Worm (Caenorhabditis elegans) whole organism, L2 larva: ENCODE measurements around the gene C01G10.18.

ENCODE experiments used
- ZK546.5 ChIP-seq: sonication (generic microtip); optimal IDR thresholded peaks from 2 replicates; lab custom pipeline; 2017; ENCODE audit warnings: missing biosample characterization, missing genetic modification characterization
- ama-1 ChIP-seq: fragments of 150-350 bp; optimal IDR thresholded peaks from 2 replicates; lab custom pipeline; 2018; ENCODE audit warnings: inconsistent platforms
- crh-2 ChIP-seq: sonication (generic microtip); optimal IDR thresholded peaks from 2 replicates; lab custom pipeline; 2017; ENCODE audit warnings: missing biosample characterization, missing genetic modification characterization
- lin-11 ChIP-seq: fragments of 150-350 bp; sonication (generic microtip); optimal IDR thresholded peaks from 2 replicates; lab custom pipeline; 2014; ENCODE audit warnings: missing biosample characterization, missing genetic modification characterization, inconsistent platforms, mixed read lengths
- lin-13 ChIP-seq: fragments of 150-350 bp; optimal IDR thresholded peaks from 2 replicates; lab custom pipeline; 2014; ENCODE audit warnings: missing biosample characterization, missing genetic modification reagents, missing genetic modification characterization
- lin-39 ChIP-seq: fragments of 150-350 bp; optimal IDR thresholded peaks from 2 replicates; lab custom pipeline; 2014; ENCODE audit warnings: missing biosample characterization, missing genetic modification reagents, missing genetic modification characterization
- mdl-1 ChIP-seq, 2 experiments: fragments of 150-350 bp in 1 of 2; sonication (generic microtip) in 1 of 2; optimal IDR thresholded peaks; 2 replicates each; lab custom pipeline; 2017; ENCODE audit warnings: missing biosample characterization in 2 of 2, missing genetic modification characterization in 2 of 2
- nhr-11 ChIP-seq: fragments of 150-350 bp; optimal IDR thresholded peaks from 2 replicates; lab custom pipeline; 2014; ENCODE audit warnings: missing biosample characterization, missing genetic modification characterization
- nhr-12 ChIP-seq: fragments of 150-350 bp; optimal IDR thresholded peaks from 2 replicates; lab custom pipeline; 2014; ENCODE audit warnings: missing biosample characterization, missing genetic modification characterization
- nhr-23 ChIP-seq: fragments of 150-350 bp; optimal IDR thresholded peaks from 2 replicates; lab custom pipeline; 2014; ENCODE audit warnings: missing biosample characterization, missing genetic modification reagents, missing genetic modification characterization
- nhr-237 ChIP-seq: fragments of 150-350 bp; optimal IDR thresholded peaks from 2 replicates; lab custom pipeline; 2014; ENCODE audit warnings: missing biosample characterization, missing genetic modification characterization
- skn-1 ChIP-seq: sonication (generic microtip); optimal IDR thresholded peaks from 2 replicates; lab custom pipeline; 2017; ENCODE audit warnings: missing biosample characterization, missing genetic modification characterization
- snpc-4 ChIP-seq: fragments of 150-350 bp; optimal IDR thresholded peaks from 2 replicates; lab custom pipeline; 2014; ENCODE audit warnings: missing biosample characterization, missing genetic modification characterization

ce11 chrV:15048107-15048506, 40.4 kb downstream of the C01G10.18 start, which contains the start of gene sdc-3:
- TF ChIP-seq ama-1 (lab: Kevin White, UChicago) (no peak), mdl-1 (tag; optimal IDR thresholded peaks at IDR 0.05; lab: Kevin White, UChicago) (no peak), nhr-23 (tag; lab: Kevin White, UChicago) (no peak), lin-39 (tag; lab: Kevin White, UChicago) (no peak), nhr-11 (tag; lab: Kevin White, UChicago) (no peak), nhr-237 (tag; lab: Kevin White, UChicago) (no peak), nhr-12 (tag; lab: Kevin White, UChicago) (no peak), ZK546.5 (tag; lab: Kevin White, UChicago) (no peak), lin-13 (GFP tag; lab: Kevin White, UChicago) (no peak), snpc-4 (tag; lab: Kevin White, UChicago) (no peak), lin-11 (tag; lab: Kevin White, UChicago) (no peak), skn-1 (no peak), crh-2 (no peak)
